Fruit fly (Drosophila melanogaster) whole organism, embryonic: ENCODE measurements around the gene CG43750.

Source experiments
- Blimp-1 ChIP-seq: fragments of 200-800 bp; sonication (Bioruptor generic); optimal IDR thresholded peaks from 3 replicates; lab custom pipeline; 2018; ENCODE audit warnings: missing biosample characterization, missing genetic modification characterization, mild to moderate bottlenecking, moderate library complexity, missing genetic modification reagents
- CG11247 ChIP-seq: fragments of 200-800 bp; sonication (Bioruptor generic); IDR thresholded peaks from 2 replicates; pipeline ENCODE4 v1.3.6; 2022; ENCODE audit warnings: missing biosample characterization, missing genetic modification characterization
- CG12769 ChIP-seq: fragments of 200-800 bp; sonication (Bioruptor generic); optimal IDR thresholded peaks from 2 replicates; lab custom pipeline; 2019; ENCODE audit warnings: missing biosample characterization, mild to moderate bottlenecking, missing genetic modification characterization, moderate library complexity
- CG13287 ChIP-seq: fragments of 200-800 bp; sonication (Bioruptor generic); IDR thresholded peaks from 2 replicates; pipeline ENCODE4 v1.3.6; 2022; ENCODE audit warnings: missing biosample characterization, missing genetic modification characterization; ENCODE audit not compliant: partially characterized antibody
- CG14050 ChIP-seq: fragments of 200-800 bp; sonication (Bioruptor generic); IDR thresholded peaks from 3 replicates; pipeline ENCODE4 v1.3.6; 2022; ENCODE audit warnings: missing biosample characterization, missing genetic modification characterization
- CG14441 ChIP-seq: fragments of 200-800 bp; sonication (Bioruptor generic); IDR thresholded peaks from 2 replicates; pipeline ENCODE4 v1.3.6; 2022; ENCODE audit warnings: missing biosample characterization, missing genetic modification characterization
- CG14667 ChIP-seq: fragments of 200-800 bp; sonication (Bioruptor generic); IDR thresholded peaks from 2 replicates; pipeline ENCODE4 v1.3.6; 2022; ENCODE audit warnings: missing biosample characterization, missing genetic modification characterization
- CG1602 ChIP-seq: fragments of 200-800 bp; sonication (Bioruptor generic); optimal IDR thresholded peaks from 3 replicates; lab custom pipeline; 2016; ENCODE audit warnings: missing biosample characterization, missing genetic modification characterization
- CG16779 ChIP-seq: fragments of 200-800 bp; sonication (Bioruptor generic); IDR thresholded peaks from 2 replicates; pipeline ENCODE4 v1.3.6; 2022; ENCODE audit warnings: missing biosample characterization, missing genetic modification characterization
- CG43689 ChIP-seq: fragments of 200-800 bp; sonication (Bioruptor generic); IDR thresholded peaks from 2 replicates; pipeline ENCODE4 v1.3.6; 2022; ENCODE audit warnings: missing biosample characterization, missing genetic modification characterization
- CG4707 ChIP-seq: fragments of 200-800 bp; sonication (Bioruptor generic); optimal IDR thresholded peaks from 2 replicates; lab custom pipeline; 2018; ENCODE audit warnings: missing biosample characterization, mild to moderate bottlenecking, missing genetic modification characterization, moderate library complexity
- CG6654 ChIP-seq: fragments of 200-800 bp; sonication (Bioruptor generic); optimal IDR thresholded peaks from 2 replicates; lab custom pipeline; 2017; ENCODE audit warnings: missing biosample characterization, mild to moderate bottlenecking, missing genetic modification characterization
- CG8089 ChIP-seq: fragments of 200-800 bp; sonication (Bioruptor generic); optimal IDR thresholded peaks from 3 replicates; lab custom pipeline; 2016; ENCODE audit warnings: missing biosample characterization, missing genetic modification characterization
- Deaf1 ChIP-seq: fragments of 200-800 bp; optimal IDR thresholded peaks from 3 replicates; lab custom pipeline; 2019; ENCODE audit warnings: missing biosample characterization, mild to moderate bottlenecking, missing genetic modification characterization, moderate library complexity
- Dek ChIP-seq: fragments of 200-800 bp; sonication (Bioruptor generic); optimal IDR thresholded peaks from 3 replicates; lab custom pipeline; 2019; ENCODE audit warnings: missing biosample characterization, mild to moderate bottlenecking, missing genetic modification characterization, moderate library complexity
- Jarid2 ChIP-seq: fragments of 200-800 bp; sonication (Bioruptor generic); optimal IDR thresholded peaks from 3 replicates; lab custom pipeline; 2017; ENCODE audit warnings: mild to moderate bottlenecking, missing biosample characterization, missing genetic modification reagents, missing genetic modification characterization
- Med ChIP-seq: fragments of 200-800 bp; sonication (Bioruptor generic); peaks from one replicate; lab custom pipeline; 2016; ENCODE audit warnings: missing biosample characterization, missing genetic modification characterization, mild to moderate bottlenecking, inconsistent platforms, moderate library complexity
- Oli ChIP-seq: fragments of 200-800 bp; sonication (Bioruptor generic); optimal IDR thresholded peaks from 2 replicates; lab custom pipeline; 2018; ENCODE audit warnings: missing biosample characterization, mild to moderate bottlenecking, missing genetic modification characterization, moderate library complexity
- Ptx1 ChIP-seq: fragments of 200-800 bp; sonication (Bioruptor generic); IDR thresholded peaks from 2 replicates; pipeline ENCODE4 v1.3.6; 2022; ENCODE audit warnings: missing biosample characterization, missing genetic modification characterization
- Side ChIP-seq: fragments of 200-800 bp; sonication (Bioruptor generic); optimal IDR thresholded peaks from 2 replicates; lab custom pipeline; 2016; ENCODE audit warnings: missing biosample characterization, missing genetic modification characterization
- Tbp ChIP-seq: fragments of >200 bp; optimal IDR thresholded peaks from 2 replicates; lab custom pipeline; 2018; ENCODE audit warnings: missing biosample characterization, missing genetic modification characterization
- ap ChIP-seq: fragments of 200-800 bp; sonication (Bioruptor generic); IDR thresholded peaks from 2 replicates; pipeline ENCODE4 v1.3.6; 2022; ENCODE audit warnings: missing biosample characterization, missing genetic modification characterization
- chinmo ChIP-seq: fragments of 200-800 bp; sonication (Bioruptor generic); IDR thresholded peaks from 4 replicates; pipeline ENCODE4 v1.3.6; 2022; ENCODE audit warnings: missing biosample characterization, missing genetic modification characterization; ENCODE audit not compliant: partially characterized antibody
- ci ChIP-seq: fragments of 200-800 bp; sonication (Bioruptor generic); IDR thresholded peaks from 3 replicates; pipeline ENCODE4 v1.3.6; 2022; ENCODE audit warnings: missing biosample characterization, missing genetic modification characterization
- crc ChIP-seq: fragments of 200-800 bp; sonication (Bioruptor generic); optimal IDR thresholded peaks from 2 replicates; lab custom pipeline; 2016; ENCODE audit warnings: missing biosample characterization, missing genetic modification characterization
- crol ChIP-seq: fragments of 200-800 bp; sonication (Bioruptor generic); IDR thresholded peaks from 2 replicates; pipeline ENCODE4 v1.3.6; 2022; ENCODE audit warnings: missing biosample characterization, missing genetic modification characterization
- dm ChIP-seq: fragments of 200-800 bp; sonication (Bioruptor generic); optimal IDR thresholded peaks from 3 replicates; lab custom pipeline; 2016; ENCODE audit warnings: missing biosample characterization, missing genetic modification characterization
- gcm2 ChIP-seq: fragments of 200-800 bp; sonication (Bioruptor generic); optimal IDR thresholded peaks from 2 replicates; lab custom pipeline; 2016; ENCODE audit warnings: missing biosample characterization, missing genetic modification characterization
- jigr1 ChIP-seq: fragments of 200-800 bp; sonication (Bioruptor generic); IDR thresholded peaks from 3 replicates; pipeline ENCODE4 v1.3.6; 2022; ENCODE audit warnings: missing biosample characterization, missing genetic modification characterization
- jing ChIP-seq: fragments of 200-800 bp; sonication (Bioruptor generic); optimal IDR thresholded peaks from 2 replicates; lab custom pipeline; 2018; ENCODE audit warnings: missing biosample characterization, mild to moderate bottlenecking, missing genetic modification characterization
- klu ChIP-seq: fragments of 200-800 bp; sonication (Bioruptor generic); IDR thresholded peaks from 2 replicates; pipeline ENCODE4 v1.3.6; 2022; ENCODE audit warnings: missing biosample characterization, missing genetic modification characterization
- knrl ChIP-seq: fragments of 200-800 bp; sonication (Bioruptor generic); IDR thresholded peaks from 3 replicates; pipeline ENCODE4 v1.3.6; 2022; ENCODE audit warnings: missing biosample characterization, missing genetic modification characterization; ENCODE audit not compliant: partially characterized antibody
- lola ChIP-seq, 3 experiments: fragments of >200 bp in 2 of 3; fragments of 200-800 bp in 1 of 3; sonication (Bioruptor generic) in 1 of 3; optimal IDR thresholded peaks; 2 replicates each; lab custom pipeline; 2017 to 2019; ENCODE audit warnings: missing biosample characterization in 3 of 3, missing genetic modification characterization in 3 of 3, mild to moderate bottlenecking in 1 of 3, moderate library complexity in 1 of 3
- lov ChIP-seq, 2 experiments: fragments of 200-800 bp in 1 of 2; fragments of >200 bp in 1 of 2; sonication (Bioruptor generic) in 1 of 2; IDR thresholded peaks in 1 of 2; optimal IDR thresholded peaks in 1 of 2; 2 replicates in 1 of 2; 3 replicates in 1 of 2; pipeline versions ENCODE4 v1.3.6 to Lab custom; 2017 to 2022; ENCODE audit warnings: missing biosample characterization in 1 of 2, missing genetic modification characterization in 1 of 2
- onecut ChIP-seq: fragments of 200-800 bp; sonication (Bioruptor generic); IDR thresholded peaks from 2 replicates; pipeline ENCODE4 v1.3.6; 2022; ENCODE audit warnings: missing biosample characterization, missing genetic modification characterization
- pros ChIP-seq: fragments of 200-800 bp; sonication (Bioruptor generic); optimal IDR thresholded peaks from 3 replicates; lab custom pipeline; 2019; ENCODE audit warnings: missing biosample characterization, mild to moderate bottlenecking, missing genetic modification characterization, moderate library complexity
- sd ChIP-seq: fragments of 200-800 bp; sonication (Bioruptor generic); optimal IDR thresholded peaks from 3 replicates; lab custom pipeline; 2018; ENCODE audit warnings: missing biosample characterization, mild to moderate bottlenecking, missing genetic modification characterization, moderate library complexity
- sima ChIP-seq: fragments of 200-800 bp; sonication (Bioruptor generic); optimal IDR thresholded peaks from 2 replicates; lab custom pipeline; 2016; ENCODE audit warnings: missing biosample characterization, missing genetic modification characterization
- sisA ChIP-seq: fragments of 200-800 bp; sonication (Bioruptor generic); IDR thresholded peaks from 2 replicates; pipeline ENCODE4 v1.3.6; 2022; ENCODE audit warnings: missing biosample characterization, missing genetic modification characterization
- slbo ChIP-seq: fragments of 200-800 bp; sonication (Bioruptor generic); IDR thresholded peaks from 2 replicates; pipeline ENCODE4 v1.3.6; 2022; ENCODE audit warnings: missing biosample characterization, missing genetic modification characterization
- sr ChIP-seq: fragments of 200-800 bp; sonication (Bioruptor generic); IDR thresholded peaks from 3 replicates; pipeline ENCODE4 v1.3.6; 2022; ENCODE audit warnings: missing biosample characterization, missing genetic modification characterization
- ssp ChIP-seq: fragments of 200-800 bp; sonication (Bioruptor generic); IDR thresholded peaks from 2 replicates; pipeline ENCODE4 v1.3.6; 2022; ENCODE audit warnings: missing biosample characterization, missing genetic modification characterization
- trem ChIP-seq: fragments of 200-800 bp; optimal IDR thresholded peaks from 3 replicates; lab custom pipeline; 2019; ENCODE audit warnings: missing biosample characterization, mild to moderate bottlenecking, missing genetic modification characterization, moderate library complexity
- unc-4 ChIP-seq: fragments of 200-800 bp; sonication (Bioruptor generic); IDR thresholded peaks from 2 replicates; pipeline ENCODE4 v1.3.6; 2022; ENCODE audit warnings: missing biosample characterization, missing genetic modification characterization; ENCODE audit not compliant: partially characterized antibody
- z ChIP-seq: fragments of 200-800 bp; sonication (Bioruptor generic); IDR thresholded peaks from 3 replicates; pipeline ENCODE4 v1.3.6; 2022; ENCODE audit warnings: missing biosample characterization, missing genetic modification characterization

Gene CG43750

DNA sequence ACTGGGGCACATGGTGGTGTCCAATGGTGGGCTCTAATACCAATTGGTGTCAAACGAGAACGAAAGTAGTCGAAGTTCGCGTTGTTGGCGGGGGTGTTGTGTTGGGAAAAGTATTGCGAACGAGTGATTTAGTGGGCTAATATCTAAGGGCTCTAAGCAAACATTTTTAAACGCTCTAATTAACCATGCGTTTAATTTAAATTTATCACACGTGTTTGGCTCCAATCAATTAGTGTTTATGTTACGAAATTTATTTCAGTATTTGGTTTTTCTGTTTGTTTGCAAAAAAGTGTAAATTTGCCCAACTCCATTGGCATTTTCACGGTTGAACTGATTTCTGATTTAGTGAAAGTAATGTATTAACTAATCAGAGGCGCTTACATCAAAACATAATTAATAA lies 29.4 kb upstream of the CG43750 start, which contains the start of gene CG34447:
CG34447 (minus strand) TSS at position 101 of the 400 bp plus-strand sequence.
- TF ChIP-seq Blimp-1 (GFP tag; lab: Kevin White, UChicago) (peak; percentile 8), Tbp (GFP tag; lab: Kevin White, UChicago) (no peak)
- TF ChIP-seq, all 482 proteins: peak for 1

DNA sequence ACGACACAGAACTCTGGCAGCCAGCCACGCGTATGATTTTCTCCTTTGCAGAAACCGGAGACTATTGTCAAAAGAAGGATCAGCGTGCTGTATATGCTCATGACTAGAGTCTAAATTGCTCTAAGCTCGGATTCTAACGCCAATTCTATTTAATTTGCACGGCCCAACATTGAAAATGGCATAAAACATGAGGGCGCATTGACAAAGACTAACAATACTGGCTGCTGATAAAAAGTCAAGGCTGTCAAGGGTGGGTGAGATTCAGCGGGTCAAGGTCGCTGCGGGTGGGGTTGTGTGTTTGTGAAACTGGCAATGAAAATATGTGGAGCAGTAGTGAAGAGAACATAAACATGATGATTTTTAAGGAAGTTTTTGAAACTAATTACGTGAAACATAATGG lies 27.4 kb upstream of the CG43750 start, which contains the start of gene CG34448:
CG34448 (minus strand) TSS at position 101 of the 400 bp plus-strand sequence.
- TF ChIP-seq ssp (GFP tag; lab: Robert Waterston, UW): no peak
- TF ChIP-seq CG14441 (GFP tag; lab: Robert Waterston, UW): no peak
- no peak for TF ChIP-seq crc (GFP tag; lab: Kevin White, UChicago)
- no peak for TF ChIP-seq CG43689 (GFP tag; lab: Robert Waterston, UW)
- no peak for TF ChIP-seq Tbp (GFP tag; lab: Kevin White, UChicago)
- no peak for TF ChIP-seq crol (GFP tag; lab: Robert Waterston, UW)
- TF ChIP-seq gcm2 (GFP tag; lab: Kevin White, UChicago): no peak
- TF ChIP-seq ap (GFP tag; lab: Robert Waterston, UW): no peak
- no peak for TF ChIP-seq onecut (GFP tag; lab: Robert Waterston, UW)
- TF ChIP-seq dm: no peak
- no peak for TF ChIP-seq CG14050 (GFP tag; lab: Robert Waterston, UW)
- TF ChIP-seq CG4707 (GFP tag; lab: Kevin White, UChicago): no peak
- no peak for TF ChIP-seq Oli (tag; lab: Kevin White, UChicago)
- no peak for TF ChIP-seq trem (tag; lab: Kevin White, UChicago)
- TF ChIP-seq sisA (GFP tag; lab: Robert Waterston, UW): no peak
- TF ChIP-seq, all 482 proteins: peak for 0

DNA sequence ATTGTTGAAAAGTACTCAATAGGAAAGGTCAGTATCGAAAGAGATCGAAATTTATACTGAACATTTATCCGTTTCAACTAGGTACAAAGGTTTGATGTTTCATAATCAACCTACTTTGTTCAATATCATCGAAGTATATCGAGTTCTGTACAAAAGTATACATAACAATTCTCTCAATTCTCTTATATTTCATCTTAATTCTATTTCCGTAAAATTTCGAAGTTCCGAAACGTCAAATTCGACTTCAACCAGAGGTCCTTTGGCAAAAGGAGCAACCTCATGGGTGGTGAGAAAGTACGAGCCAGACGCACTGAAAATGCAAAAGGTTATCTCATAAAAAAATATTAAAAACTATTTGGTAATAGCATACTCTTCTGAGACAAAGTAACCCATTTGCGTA lies 26.1 kb upstream of the CG43750 start, which contains the start of gene CG31948:
CG31948 (minus strand) TSS at position 101 of the 400 bp plus-strand sequence.
- no peak for TF ChIP-seq pros (GFP tag; lab: Kevin White, UChicago)
- TF ChIP-seq sima (GFP tag; lab: Kevin White, UChicago): no peak
- TF ChIP-seq ci (GFP tag; lab: Robert Waterston, UW): no peak
- no peak for TF ChIP-seq jing (GFP tag; lab: Kevin White, UChicago)
- no peak for TF ChIP-seq lola (GFP tag; optimal IDR thresholded peaks at IDR 0.05; lab: Kevin White, UChicago)
- TF ChIP-seq Side: no peak
- TF ChIP-seq CG8089: no peak
- TF ChIP-seq z: no peak
- no peak for TF ChIP-seq CG14667 (GFP tag; lab: Robert Waterston, UW)
- no peak for TF ChIP-seq Deaf1 (tag; lab: Kevin White, UChicago)
- no peak for TF ChIP-seq CG6654 (GFP tag; lab: Kevin White, UChicago)

dm6 chr2L:2415109-2415508 lies 24.6 kb upstream of the CG43750 start, which contains the start of gene CG18641:
TSS of gene CG18641 (minus strand) at chr2L:2415322.
- TF ChIP-seq CG1602 (GFP tag; lab: Kevin White, UChicago) (no peak), ci (GFP tag; lab: Robert Waterston, UW) (0 out of 3 replicates have a peak, but pooled peaks have one; percentile 12), sr (GFP tag; lab: Robert Waterston, UW) (0 out of 3 replicates have a peak, but pooled peaks have one; percentile 11), chinmo (0 out of 4 replicates have a peak, but pooled peaks have one; percentile 25), unc-4 (GFP tag; lab: Robert Waterston, UW) (0 out of 2 replicates have a peak, but pooled peaks have one; percentile 16), CG13287 (GFP tag; lab: Robert Waterston, UW) (peak; percentile 10; the same call in 1 of the 2 replicates), Ptx1 (GFP tag; lab: Robert Waterston, UW) (no peak), klu (GFP tag; lab: Robert Waterston, UW) (no peak), slbo (GFP tag; lab: Robert Waterston, UW) (no peak), Jarid2 (GFP tag; lab: Kevin White, UChicago) (peak; percentile 53), jigr1 (GFP tag; lab: Robert Waterston, UW) (no peak), sd (tag; lab: Kevin White, UChicago) (peak; percentile 15), CG11247 (GFP tag; lab: Robert Waterston, UW) (peak; percentile 53), Med (GFP tag; lab: Kevin White, UChicago) (peak; percentile 68), CG12769 (tag; lab: Kevin White, UChicago) (peak; percentile 6), lov (optimal IDR thresholded peaks at IDR 0.05; lab: Kevin White, UChicago) (no peak), lov (GFP tag; IDR thresholded peaks at IDR 0.05; lab: Robert Waterston, UW) (0 out of 3 replicates have a peak, but pooled peaks have one; percentile 12), Deaf1 (tag; lab: Kevin White, UChicago) (peak; percentile 86), knrl (GFP tag; lab: Robert Waterston, UW) (0 out of 3 replicates have a peak, but pooled peaks have one; percentile 14), CG16779 (GFP tag; lab: Robert Waterston, UW) (no peak), Dek (tag; lab: Kevin White, UChicago) (no peak)
